Fruit fly (Drosophila melanogaster) whole organism, embryonic: ENCODE data around the gene CG31068.
A peak's percentile ranks its signal among the peaks of the same experiment; 100 is the strongest.

Source experiments
- Ada2b ChIP-seq: fragments of 200-800 bp; sonication (Bioruptor generic); IDR thresholded peaks from 2 replicates; pipeline ENCODE4 v1.3.6; 2022; ENCODE audit warnings: missing biosample characterization, missing genetic modification characterization
- Bdp1 ChIP-seq: fragments of 200-800 bp; sonication (Bioruptor generic); optimal IDR thresholded peaks from 3 replicates; lab custom pipeline; 2016; ENCODE audit warnings: missing biosample characterization, missing genetic modification characterization
- CG10366 ChIP-seq: fragments of 200-800 bp; sonication (Bioruptor generic); IDR thresholded peaks from 2 replicates; pipeline ENCODE4 v1.3.6; 2022; ENCODE audit warnings: missing biosample characterization, missing genetic modification characterization
- CG10959 ChIP-seq: fragments of 200-800 bp; sonication (Bioruptor generic); IDR thresholded peaks from 2 replicates; pipeline ENCODE4 v1.3.6; 2022; ENCODE audit warnings: missing biosample characterization, missing genetic modification characterization
- CG11398 ChIP-seq: fragments of 200-800 bp; sonication (Bioruptor generic); optimal IDR thresholded peaks from 2 replicates; lab custom pipeline; 2016; ENCODE audit warnings: missing biosample characterization, missing genetic modification characterization
- CG13296 ChIP-seq: fragments of 200-800 bp; sonication (Bioruptor generic); optimal IDR thresholded peaks from 3 replicates; lab custom pipeline; 2018; ENCODE audit warnings: missing biosample characterization, mild to moderate bottlenecking, missing genetic modification characterization
- CG14441 ChIP-seq: fragments of 200-800 bp; sonication (Bioruptor generic); IDR thresholded peaks from 2 replicates; pipeline ENCODE4 v1.3.6; 2022; ENCODE audit warnings: missing biosample characterization, missing genetic modification characterization
- CG15073 ChIP-seq: fragments of 200-800 bp; sonication (Bioruptor generic); optimal IDR thresholded peaks from 2 replicates; lab custom pipeline; 2016; ENCODE audit warnings: missing biosample characterization, missing genetic modification characterization
- CG15601 ChIP-seq: fragments of 200-800 bp; sonication (Bioruptor generic); optimal IDR thresholded peaks from 3 replicates; lab custom pipeline; 2019; ENCODE audit warnings: missing biosample characterization, mild to moderate bottlenecking, missing genetic modification characterization, moderate library complexity
- CG17612 ChIP-seq: fragments of 200-800 bp; sonication (Bioruptor generic); IDR thresholded peaks from 2 replicates; pipeline ENCODE4 v1.3.6; 2022; ENCODE audit warnings: missing biosample characterization, missing genetic modification characterization
- CG17912 ChIP-seq: fragments of 200-800 bp; sonication (Bioruptor generic); optimal IDR thresholded peaks from 2 replicates; lab custom pipeline; 2018; ENCODE audit warnings: missing biosample characterization, mild to moderate bottlenecking, missing genetic modification characterization
- CG18011 ChIP-seq: fragments of 200-800 bp; sonication (Bioruptor generic); optimal IDR thresholded peaks from 2 replicates; lab custom pipeline; 2017; ENCODE audit warnings: missing biosample characterization, missing genetic modification characterization, mild to moderate bottlenecking, moderate library complexity, missing genotype
- CG2202 ChIP-seq: fragments of 200-800 bp; sonication (Bioruptor generic); optimal IDR thresholded peaks from 2 replicates; lab custom pipeline; 2018; ENCODE audit warnings: missing biosample characterization, mild to moderate bottlenecking, missing genetic modification characterization
- CG33557 ChIP-seq: fragments of 200-800 bp; sonication (Bioruptor generic); optimal IDR thresholded peaks from 2 replicates; lab custom pipeline; 2019; ENCODE audit warnings: missing biosample characterization, mild to moderate bottlenecking, missing genetic modification characterization, moderate library complexity
- CG34422 ChIP-seq: fragments of 200-800 bp; sonication (Bioruptor generic); IDR thresholded peaks from 3 replicates; pipeline ENCODE4 v1.3.6; 2022; ENCODE audit warnings: missing biosample characterization, missing genetic modification characterization
- CG3847 ChIP-seq: fragments of 200-800 bp; sonication (Bioruptor generic); IDR thresholded peaks from 2 replicates; pipeline ENCODE4 v1.3.6; 2022; ENCODE audit warnings: missing biosample characterization, missing genetic modification characterization
- CG4282 ChIP-seq: fragments of 200-800 bp; sonication (Bioruptor generic); optimal IDR thresholded peaks from 2 replicates; lab custom pipeline; 2016; ENCODE audit warnings: missing biosample characterization, missing genetic modification characterization
- CG5245 ChIP-seq: fragments of 200-800 bp; sonication (Bioruptor generic); optimal IDR thresholded peaks from 3 replicates; lab custom pipeline; 2016; ENCODE audit warnings: missing biosample characterization, missing genetic modification characterization
- CG8924 ChIP-seq: fragments of 200-800 bp; optimal IDR thresholded peaks from 3 replicates; lab custom pipeline; 2019; ENCODE audit warnings: missing biosample characterization, mild to moderate bottlenecking, missing genetic modification characterization, moderate library complexity
- D19A ChIP-seq: fragments of 200-800 bp; optimal IDR thresholded peaks from 3 replicates; lab custom pipeline; 2019; ENCODE audit warnings: missing biosample characterization, mild to moderate bottlenecking, missing genetic modification characterization, moderate library complexity
- Gug ChIP-seq: fragments of 200-800 bp; sonication (Bioruptor generic); IDR thresholded peaks from 4 replicates; pipeline ENCODE4 v1.3.6; 2022; ENCODE audit warnings: missing biosample characterization, missing genetic modification characterization
- HLH3B ChIP-seq: fragments of 200-800 bp; sonication (Bioruptor generic); IDR thresholded peaks from 2 replicates; pipeline ENCODE4 v1.3.6; 2022; ENCODE audit warnings: missing biosample characterization, missing genetic modification characterization
- Jarid2 ChIP-seq: fragments of 200-800 bp; sonication (Bioruptor generic); optimal IDR thresholded peaks from 3 replicates; lab custom pipeline; 2017; ENCODE audit warnings: mild to moderate bottlenecking, missing biosample characterization, missing genetic modification reagents, missing genetic modification characterization
- Oaz ChIP-seq: fragments of 200-800 bp; sonication (Bioruptor generic); IDR thresholded peaks from 2 replicates; pipeline ENCODE4 v1.3.6; 2022; ENCODE audit warnings: missing biosample characterization, missing genetic modification characterization
- Oli ChIP-seq: fragments of 200-800 bp; sonication (Bioruptor generic); optimal IDR thresholded peaks from 2 replicates; lab custom pipeline; 2018; ENCODE audit warnings: missing biosample characterization, mild to moderate bottlenecking, missing genetic modification characterization, moderate library complexity
- Opbp ChIP-seq: fragments of 200-800 bp; sonication (Bioruptor generic); IDR thresholded peaks from 3 replicates; pipeline ENCODE4 v1.3.6; 2022; ENCODE audit warnings: missing biosample characterization, missing genetic modification characterization; ENCODE audit not compliant: partially characterized antibody
- Optix ChIP-seq: fragments of 200-800 bp; sonication (Bioruptor generic); IDR thresholded peaks from 3 replicates; pipeline ENCODE4 v1.3.6; 2022; ENCODE audit warnings: missing biosample characterization, missing genetic modification characterization
- Six4 ChIP-seq: fragments of 200-800 bp; sonication (Bioruptor generic); optimal IDR thresholded peaks from 2 replicates; lab custom pipeline; 2016; ENCODE audit warnings: missing biosample characterization, missing genetic modification characterization
- bab2 ChIP-seq: fragments of 200-800 bp; sonication (Bioruptor generic); optimal IDR thresholded peaks from 2 replicates; lab custom pipeline; 2016; ENCODE audit warnings: missing biosample characterization, missing genetic modification characterization
- da ChIP-seq: fragments of 200-800 bp; sonication (Bioruptor generic); optimal IDR thresholded peaks from 2 replicates; lab custom pipeline; 2016; ENCODE audit warnings: missing biosample characterization, missing genetic modification characterization
- dimm ChIP-seq: fragments of 200-800 bp; sonication (Bioruptor generic); IDR thresholded peaks from 2 replicates; pipeline ENCODE4 v1.3.6; 2022; ENCODE audit warnings: missing biosample characterization, missing genetic modification characterization
- dmrt11E ChIP-seq: fragments of 200-800 bp; sonication (Bioruptor generic); optimal IDR thresholded peaks from 3 replicates; lab custom pipeline; 2018; ENCODE audit warnings: missing biosample characterization, mild to moderate bottlenecking, missing genetic modification characterization, moderate library complexity
- ems ChIP-seq: fragments of 200-800 bp; sonication (Bioruptor generic); optimal IDR thresholded peaks from 3 replicates; lab custom pipeline; 2016; ENCODE audit warnings: missing biosample characterization, missing genetic modification characterization
- grn ChIP-seq: fragments of 200-800 bp; sonication (Bioruptor generic); optimal IDR thresholded peaks from 3 replicates; lab custom pipeline; 2017; ENCODE audit warnings: missing biosample characterization, missing genetic modification characterization
- hb ChIP-seq: fragments of 200-800 bp; sonication (Bioruptor generic); IDR thresholded peaks from 3 replicates; pipeline ENCODE4 v1.3.6; 2022; ENCODE audit warnings: missing biosample characterization, missing genetic modification characterization; ENCODE audit not compliant: partially characterized antibody
- ind ChIP-seq: fragments of 200-800 bp; sonication (Bioruptor generic); optimal IDR thresholded peaks from 3 replicates; lab custom pipeline; 2016; ENCODE audit warnings: missing biosample characterization, missing genetic modification characterization
- inv ChIP-seq: fragments of 200-800 bp; sonication (Bioruptor generic); IDR thresholded peaks from 2 replicates; pipeline ENCODE4 v1.3.6; 2022; ENCODE audit warnings: missing biosample characterization, missing genetic modification characterization; ENCODE audit not compliant: partially characterized antibody
- lmd ChIP-seq: fragments of 200-800 bp; sonication (Bioruptor generic); IDR thresholded peaks from 2 replicates; pipeline ENCODE4 v1.3.6; 2022; ENCODE audit warnings: missing biosample characterization, missing genetic modification characterization
- lov ChIP-seq, 2 experiments: fragments of 200-800 bp in 1 of 2; fragments of >200 bp in 1 of 2; sonication (Bioruptor generic) in 1 of 2; IDR thresholded peaks in 1 of 2; optimal IDR thresholded peaks in 1 of 2; 2 replicates in 1 of 2; 3 replicates in 1 of 2; pipeline versions ENCODE4 v1.3.6 to Lab custom; 2017 to 2022; ENCODE audit warnings: missing biosample characterization in 1 of 2, missing genetic modification characterization in 1 of 2
- mirr ChIP-seq: fragments of 200-800 bp; sonication (Bioruptor generic); optimal IDR thresholded peaks from 3 replicates; lab custom pipeline; 2018; ENCODE audit warnings: missing biosample characterization, mild to moderate bottlenecking, missing genetic modification characterization
- peb ChIP-seq: fragments of 200-800 bp; sonication (Bioruptor generic); IDR thresholded peaks from 2 replicates; pipeline ENCODE4 v1.3.6; 2022; ENCODE audit warnings: missing biosample characterization, missing genetic modification characterization
- pho ChIP-seq: fragments of 200-800 bp; sonication (Bioruptor generic); optimal IDR thresholded peaks from 2 replicates; lab custom pipeline; 2016; ENCODE audit warnings: missing biosample characterization, missing genetic modification characterization
- pzg ChIP-seq: fragments of 200-800 bp; sonication (Bioruptor generic); optimal IDR thresholded peaks from 3 replicates; lab custom pipeline; 2018; ENCODE audit warnings: missing biosample characterization, mild to moderate bottlenecking, missing genetic modification characterization, moderate library complexity
- sd ChIP-seq: fragments of 200-800 bp; sonication (Bioruptor generic); optimal IDR thresholded peaks from 3 replicates; lab custom pipeline; 2018; ENCODE audit warnings: missing biosample characterization, mild to moderate bottlenecking, missing genetic modification characterization, moderate library complexity
- sens ChIP-seq: fragments of 200-800 bp; sonication (Bioruptor generic); peaks from one replicate; lab custom pipeline; 2016; ENCODE audit warnings: missing biosample characterization, missing genetic modification characterization
- sob ChIP-seq: fragments of 200-800 bp; sonication (Bioruptor generic); IDR thresholded peaks from 2 replicates; pipeline ENCODE4 v1.3.6; 2022; ENCODE audit warnings: missing biosample characterization, missing genetic modification characterization
- stc ChIP-seq: fragments of 200-800 bp; sonication (Bioruptor generic); IDR thresholded peaks from 2 replicates; pipeline ENCODE4 v1.3.6; 2022; ENCODE audit warnings: missing biosample characterization, missing genetic modification characterization
- tgo ChIP-seq: fragments of 200-800 bp; sonication (Bioruptor generic); IDR thresholded peaks from 3 replicates; pipeline ENCODE4 v1.3.6; 2022; ENCODE audit warnings: missing biosample characterization, missing genetic modification characterization
- tin ChIP-seq: fragments of 200-800 bp; sonication (Bioruptor generic); optimal IDR thresholded peaks from 3 replicates; lab custom pipeline; 2016; ENCODE audit warnings: missing biosample characterization, missing genetic modification characterization
- wdn ChIP-seq: fragments of 200-800 bp; sonication (Bioruptor generic); IDR thresholded peaks from 2 replicates; pipeline ENCODE4 v1.3.6; 2022; ENCODE audit warnings: missing biosample characterization, missing genetic modification characterization
- zen ChIP-seq: fragments of 200-800 bp; sonication (Bioruptor generic); optimal IDR thresholded peaks from 3 replicates; lab custom pipeline; 2018; ENCODE audit warnings: missing biosample characterization, mild to moderate bottlenecking, missing genetic modification characterization, moderate library complexity

CG31068 gene

dm6 chr3R:27282286-27282685 is 48.8 kb downstream of the CG31068 start, which contains the start of gene mrt (continued):
- TF ChIP-seq sob (GFP tag; lab: Robert Waterston, UW), result peak; percentile 39; the same call in 1 of the 2 replicates
- no peak for TF ChIP-seq CG33557 (GFP tag; lab: Kevin White, UChicago)
- peak; percentile 95 for TF ChIP-seq sens (GFP tag; lab: Kevin White, UChicago)
- no peak for TF ChIP-seq CG10959 (GFP tag; lab: Robert Waterston, UW)
- peak; percentile 52 for TF ChIP-seq CG8924 (tag; lab: Kevin White, UChicago)
- TF ChIP-seq Oaz (GFP tag; lab: Robert Waterston, UW), result no peak
- peak; percentile 46 for TF ChIP-seq CG11398
- peak; percentile 15 for TF ChIP-seq dmrt11E (tag; lab: Kevin White, UChicago)
- TF ChIP-seq CG2202 (tag; lab: Kevin White, UChicago), result no peak
- no peak for TF ChIP-seq pzg (GFP tag; lab: Kevin White, UChicago)
- peak; percentile 21 for TF ChIP-seq CG5245 (GFP tag; lab: Kevin White, UChicago)
- 0 out of 2 replicates have a peak, but pooled peaks have one; percentile 10 for TF ChIP-seq HLH3B (GFP tag; lab: Robert Waterston, UW)
- no peak for TF ChIP-seq CG15601
- TF ChIP-seq da, result peak; percentile 6
- no peak for TF ChIP-seq grn (GFP tag; lab: Kevin White, UChicago)
- peak; percentile 38 for TF ChIP-seq CG10366 (GFP tag; lab: Robert Waterston, UW)
- TF ChIP-seq CG17912, result no peak
- TF ChIP-seq Bdp1, result peak; percentile 19
- TF ChIP-seq Jarid2 (GFP tag; lab: Kevin White, UChicago), result no peak
- peak; percentile 54 for TF ChIP-seq ind (GFP tag; lab: Kevin White, UChicago)
- TF ChIP-seq D19A (tag; lab: Kevin White, UChicago), result peak; percentile 30
- TF ChIP-seq bab2, result peak; percentile 28
- TF ChIP-seq dimm, result no peak
- peak; percentile 32; the same call in 1 of the 4 replicates for TF ChIP-seq Gug (GFP tag; lab: Robert Waterston, UW)
- TF ChIP-seq CG13296 (GFP tag; lab: Kevin White, UChicago), result no peak
- no peak for TF ChIP-seq sd
- peak; percentile 61 for TF ChIP-seq ems
- TF ChIP-seq Oli (tag; lab: Kevin White, UChicago), result peak; percentile 35
- TF ChIP-seq CG18011 (GFP tag; lab: Kevin White, UChicago), result no peak
- TF ChIP-seq pho, result peak; percentile 52
- peak; percentile 69 for TF ChIP-seq lmd
- no peak for TF ChIP-seq Optix (GFP tag; lab: Robert Waterston, UW)
- TF ChIP-seq CG3847 (GFP tag; lab: Robert Waterston, UW), result peak; percentile 46
- TF ChIP-seq peb (GFP tag; lab: Robert Waterston, UW), result no peak
- TF ChIP-seq stc (GFP tag; lab: Robert Waterston, UW), result no peak
- peak; percentile 24 for TF ChIP-seq CG4282
- peak; percentile 36 for TF ChIP-seq Six4 (GFP tag; lab: Kevin White, UChicago)
- no peak for TF ChIP-seq CG15073 (GFP tag; lab: Kevin White, UChicago)
- TF ChIP-seq zen, result no peak
- TF ChIP-seq CG14441 (GFP tag; lab: Robert Waterston, UW), result 0 out of 2 replicates have a peak, but pooled peaks have one; percentile 6
- no peak for TF ChIP-seq hb (GFP tag; lab: Robert Waterston, UW)
- TF ChIP-seq lov (optimal IDR thresholded peaks at IDR 0.05; lab: Kevin White, UChicago), result no peak
- no peak for TF ChIP-seq lov (GFP tag; IDR thresholded peaks at IDR 0.05; lab: Robert Waterston, UW)
- peak; percentile 38; the same call in 1 of the 3 replicates for TF ChIP-seq tgo (GFP tag; lab: Robert Waterston, UW)
- TF ChIP-seq mirr, result peak; percentile 18
- TF ChIP-seq tin (GFP tag; lab: Kevin White, UChicago), result peak; percentile 39
- 0 out of 2 replicates have a peak, but pooled peaks have one; percentile 6 for TF ChIP-seq wdn
- TF ChIP-seq CG17612, result no peak
- peak; percentile 21; the same call in 1 of the 3 replicates for TF ChIP-seq CG34422
- no peak for TF ChIP-seq Opbp (GFP tag; lab: Robert Waterston, UW)
- 0 out of 2 replicates have a peak, but pooled peaks have one; percentile 6 for TF ChIP-seq Ada2b (GFP tag; lab: Robert Waterston, UW)
- TF ChIP-seq inv (GFP tag; lab: Robert Waterston, UW), result no peak
